Fruit fly (Drosophila melanogaster): Measurements from ENCODE around the gene HLH4C.

HLH4C gene

DNA sequence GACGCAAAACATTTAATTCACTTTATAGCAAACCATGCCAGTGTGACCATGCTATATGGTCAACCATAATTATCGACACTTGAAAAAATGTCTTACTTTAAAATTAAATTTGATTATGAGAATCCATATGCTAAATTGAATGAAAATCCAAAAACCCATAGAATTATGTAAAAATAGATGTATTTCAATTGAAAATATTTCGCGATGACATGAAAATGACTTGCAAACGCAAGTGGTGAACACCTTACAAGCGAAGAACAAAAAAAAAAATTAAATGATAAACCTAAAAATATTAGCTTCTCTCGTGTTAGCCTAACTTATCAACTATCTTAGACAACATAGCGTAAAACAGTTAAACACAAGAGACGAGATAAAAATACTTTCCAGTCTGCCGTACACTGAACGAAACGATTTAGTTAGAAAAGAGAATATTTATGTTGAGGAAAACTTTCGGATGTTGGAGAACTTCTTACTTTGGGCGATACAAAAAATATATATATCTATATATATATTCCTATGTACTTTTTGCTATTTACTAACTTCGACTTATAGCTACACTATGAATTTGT, 32.7 kb upstream of the HLH4C start (continued):
- peak; percentile 57 for TF ChIP-seq Sox102F (GFP tag; optimal IDR thresholded peaks at IDR 0.05)
- TF ChIP-seq CG31627 (GFP tag; optimal IDR thresholded peaks at IDR 0.05), result peak; percentile 57
- peak; percentile 69 for TF ChIP-seq lz (GFP tag; optimal IDR thresholded peaks at IDR 0.05)
- peak; percentile 54 for TF ChIP-seq Lpt (GFP tag; optimal IDR thresholded peaks at IDR 0.05)
- TF ChIP-seq CG10631 (GFP tag; optimal IDR thresholded peaks at IDR 0.05), result peak; percentile 62
- TF ChIP-seq CG8119 (GFP tag; IDR thresholded peaks at IDR 0.05), result peak; percentile 64
- TF ChIP-seq cyc (GFP tag; optimal IDR thresholded peaks at IDR 0.05), result peak; percentile 57
- TF ChIP-seq acj6 (GFP tag; optimal IDR thresholded peaks at IDR 0.05), result peak; percentile 61
- peak; percentile 49 for TF ChIP-seq achi (GFP tag; optimal IDR thresholded peaks at IDR 0.05)
- no peak for TF ChIP-seq CG11902 (GFP tag; optimal IDR thresholded peaks at IDR 0.05)
- TF ChIP-seq CG10669 (GFP tag; optimal IDR thresholded peaks at IDR 0.05), result peak; percentile 51
- no peak for TF ChIP-seq CG6854 (GFP tag; optimal IDR thresholded peaks at IDR 0.05)
- TF ChIP-seq fd59A (GFP tag; optimal IDR thresholded peaks at IDR 0.05), result no peak
- TF ChIP-seq fkh (GFP tag; optimal IDR thresholded peaks at IDR 0.05), result no peak
- TF ChIP-seq net (GFP tag; optimal IDR thresholded peaks at IDR 0.05), result peak; percentile 51
- TF ChIP-seq CG3919 (GFP tag; optimal IDR thresholded peaks at IDR 0.05), result peak; percentile 61
- no peak for TF ChIP-seq CG9139 (GFP tag; optimal IDR thresholded peaks at IDR 0.05)
- TF ChIP-seq Sox15 (GFP tag; optimal IDR thresholded peaks at IDR 0.05), result peak; percentile 38
- peak; percentile 74 for TF ChIP-seq Smox (GFP tag; optimal IDR thresholded peaks at IDR 0.05)
- TF ChIP-seq CG6808 (GFP tag; optimal IDR thresholded peaks at IDR 0.05), result peak; percentile 30
- TF ChIP-seq CG1621 (tag; optimal IDR thresholded peaks at IDR 0.05), result no peak

dm6 chrX:4678913-4679812, 31.9 kb upstream of the HLH4C start, which contains the start of gene fzr:
Gene fzr (minus strand): TSS chrX:4679537.
- TF ChIP-seq CG11902 (GFP tag; optimal IDR thresholded peaks at IDR 0.05), result no peak
- TF ChIP-seq Hr38 (GFP tag; optimal IDR thresholded peaks at IDR 0.05), result no peak
- peak; percentile 19 for TF ChIP-seq CG32006 (GFP tag; optimal IDR thresholded peaks at IDR 0.05)
- peak; percentile 59 for TF ChIP-seq Eip78C (GFP tag)
- no peak for TF ChIP-seq pdm3 (GFP tag; optimal IDR thresholded peaks at IDR 0.05)
- TF ChIP-seq CG8119 (GFP tag; IDR thresholded peaks at IDR 0.05), result 0 out of 3 replicates have a peak, but pooled peaks have one; percentile 19
- no peak for TF ChIP-seq ss (GFP tag; optimal IDR thresholded peaks at IDR 0.05)
- no peak for TF ChIP-seq CG6163 (GFP tag; IDR thresholded peaks at IDR 0.05)
- TF ChIP-seq fkh (GFP tag; optimal IDR thresholded peaks at IDR 0.05), result peak; percentile 7
- TF ChIP-seq lz (GFP tag; optimal IDR thresholded peaks at IDR 0.05), result no peak
- no peak for TF ChIP-seq Lpt (GFP tag; optimal IDR thresholded peaks at IDR 0.05)

dm6 chrX:4678146-4678912, 31.1 kb upstream of the HLH4C start:
- TF ChIP-seq svp (GFP tag), result peak; percentile 95
- TF ChIP-seq Hr39 (GFP tag; optimal IDR thresholded peaks at IDR 0.05), result no peak
- no peak for TF ChIP-seq CG11902 (GFP tag; optimal IDR thresholded peaks at IDR 0.05)
- no peak for TF ChIP-seq Hr38 (GFP tag; optimal IDR thresholded peaks at IDR 0.05)
- no peak for TF ChIP-seq Blimp-1 (GFP tag; optimal IDR thresholded peaks at IDR 0.05)

DNA sequence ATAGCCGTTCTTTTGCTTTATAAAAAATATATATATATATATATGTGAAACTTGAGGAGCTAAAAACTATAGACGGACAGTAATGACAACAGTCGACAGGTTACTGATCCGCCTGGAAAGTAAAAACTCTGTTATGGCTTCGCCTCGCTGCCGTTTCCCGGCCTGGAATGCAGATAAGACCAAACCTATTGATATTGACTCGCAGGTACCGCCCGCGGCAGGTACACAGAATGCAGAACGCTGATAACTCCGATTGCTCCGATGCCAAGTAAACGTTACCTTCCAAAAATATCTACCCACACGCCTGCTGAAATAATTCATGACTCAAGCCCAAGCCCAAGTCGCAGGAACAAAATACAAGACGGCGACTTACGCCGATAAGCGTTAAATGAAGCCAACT, 30.2 kb upstream of the HLH4C start:
- TF ChIP-seq lz (GFP tag; optimal IDR thresholded peaks at IDR 0.05) (no peak), Gug (GFP tag; IDR thresholded peaks at IDR 0.05) (no peak), Sox14 (GFP tag; optimal IDR thresholded peaks at IDR 0.05) (no peak), Hr38 (GFP tag; optimal IDR thresholded peaks at IDR 0.05) (no peak), CG11294 (GFP tag; IDR thresholded peaks at IDR 0.05) (no peak), Ets21C (GFP tag; optimal IDR thresholded peaks at IDR 0.05) (no peak), Sox102F (GFP tag; optimal IDR thresholded peaks at IDR 0.05) (no peak), Smox (GFP tag; optimal IDR thresholded peaks at IDR 0.05) (no peak), CG6792 (GFP tag; optimal IDR thresholded peaks at IDR 0.05) (peak; percentile 5), Blimp-1 (GFP tag; optimal IDR thresholded peaks at IDR 0.05) (peak; percentile 33), CG8119 (GFP tag; IDR thresholded peaks at IDR 0.05) (no peak), CG1621 (tag; optimal IDR thresholded peaks at IDR 0.05) (no peak), CG32006 (GFP tag; optimal IDR thresholded peaks at IDR 0.05) (no peak), CG6163 (GFP tag; IDR thresholded peaks at IDR 0.05) (0 out of 3 replicates have a peak, but pooled peaks have one; percentile 34), Ets96B (tag; optimal IDR thresholded peaks at IDR 0.05) (no peak), pdm3 (GFP tag; optimal IDR thresholded peaks at IDR 0.05) (no peak), CG6808 (GFP tag; optimal IDR thresholded peaks at IDR 0.05) (no peak), CG16779 (tag; optimal IDR thresholded peaks at IDR 0.05) (no peak), CG10669 (GFP tag; optimal IDR thresholded peaks at IDR 0.05) (no peak), spab (GFP tag; optimal IDR thresholded peaks at IDR 0.05) (no peak), CG3919 (GFP tag; optimal IDR thresholded peaks at IDR 0.05) (no peak), net (GFP tag; optimal IDR thresholded peaks at IDR 0.05) (peak; percentile 12), topi (GFP tag; optimal IDR thresholded peaks at IDR 0.05) (peak; percentile 6), achi (GFP tag; optimal IDR thresholded peaks at IDR 0.05) (no peak)

Data from whole organism, prepupa.